Worm (Caenorhabditis elegans) whole organism, L3 larva: ENCODE measurements around the gene Y45F10D.14.

ENCODE experiments used
- nhr-23 ChIP-seq: fragments of 150-350 bp; optimal IDR thresholded peaks from 2 replicates; lab custom pipeline; 2014; ENCODE audit warnings: missing biosample characterization, missing genetic modification reagents, missing genetic modification characterization
- nhr-237 ChIP-seq: fragments of 150-350 bp; optimal IDR thresholded peaks from 2 replicates; lab custom pipeline; 2014; ENCODE audit warnings: missing biosample characterization, missing genetic modification characterization
- nhr-28 ChIP-seq: fragments of 150-350 bp; optimal IDR thresholded peaks from 2 replicates; lab custom pipeline; 2014; ENCODE audit warnings: missing biosample characterization, missing genetic modification characterization

DNA sequence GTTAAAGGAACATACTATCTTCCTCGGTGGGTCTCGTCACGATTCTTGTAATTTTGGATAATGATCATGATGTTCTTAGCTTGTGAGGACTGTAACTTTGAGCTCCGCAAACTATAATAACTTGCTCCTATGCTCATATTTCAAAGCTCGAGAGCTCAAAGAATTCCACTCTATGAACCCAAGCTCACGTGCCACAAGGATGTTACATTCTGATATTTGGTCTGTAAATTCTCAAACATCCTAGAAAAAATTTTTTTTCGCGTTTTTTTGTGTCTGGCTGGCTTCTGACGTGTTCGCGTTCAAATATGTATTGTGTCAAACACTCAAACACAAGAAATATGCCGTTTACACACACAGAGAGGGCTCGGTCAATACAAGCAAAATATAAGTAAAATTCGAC is 31.5 kb downstream of the Y45F10D.14 start, which contains the start of gene Y45F10D.16:
- TF ChIP-seq nhr-23 (no peak), nhr-28 (tag; lab: Kevin White, UChicago) (no peak), nhr-237 (tag; lab: Kevin White, UChicago) (no peak)
